Worm (Caenorhabditis elegans) whole organism, L1 larva: ENCODE measurements around the gene ckk-1.

Source experiments
- C04F5.9 ChIP-seq: sonication (generic microtip); optimal IDR thresholded peaks from 2 replicates; lab custom pipeline; 2016; ENCODE audit warnings: missing genetic modification characterization, missing compliant biosample characterization
- C34B4.2 ChIP-seq: sonication (generic microtip); optimal IDR thresholded peaks from 2 replicates; lab custom pipeline; 2017; ENCODE audit warnings: mild to moderate bottlenecking, missing genetic modification characterization, missing compliant biosample characterization
- blmp-1 ChIP-seq: fragments of 150-350 bp; optimal IDR thresholded peaks from 2 replicates; lab custom pipeline; 2014; ENCODE audit warnings: missing biosample characterization, missing genetic modification characterization
- ceh-63 ChIP-seq: fragments of 200-800 bp; sonication (Bioruptor generic); optimal IDR thresholded peaks from 2 replicates; lab custom pipeline; 2018; ENCODE audit warnings: mild to moderate bottlenecking, missing genetic modification characterization, missing compliant biosample characterization
- ceh-82 ChIP-seq, 3 experiments: fragments of 150-350 bp in 1 of 3; sonication (generic microtip) in 2 of 3; optimal IDR thresholded peaks; 2 replicates each; lab custom pipeline; 2014 to 2017; ENCODE audit warnings: missing biosample characterization in 3 of 3, missing genetic modification characterization in 3 of 3
- ceh-88 ChIP-seq: fragments of 200-800 bp; sonication (Bioruptor generic); IDR thresholded peaks from 2 replicates; pipeline ENCODE4 v1.3.6; 2022; ENCODE audit warnings: missing genetic modification characterization, missing compliant biosample characterization
- dpl-1 ChIP-seq, 3 experiments: fragments of 150-350 bp in 2 of 3; sonication (generic microtip) in 1 of 3; optimal IDR thresholded peaks; 2 replicates each; lab custom pipeline; 2014 to 2017; ENCODE audit warnings: missing biosample characterization in 3 of 3, missing genetic modification characterization in 3 of 3, missing genetic modification reagents in 3 of 3
- dsc-1 ChIP-seq: sonication (generic microtip); optimal IDR thresholded peaks from 2 replicates; lab custom pipeline; 2016; ENCODE audit warnings: mild to moderate bottlenecking, missing genetic modification characterization, missing compliant biosample characterization
- efl-1 ChIP-seq, 4 experiments: fragments of 150-350 bp; optimal IDR thresholded peaks in 3 of 4; peaks in 1 of 4; 1 replicate in 1 of 4; 2 replicates in 3 of 4; lab custom pipeline; 2014; ENCODE audit warnings: missing biosample characterization in 2 of 4, missing genetic modification characterization in 2 of 4, missing genetic modification reagents in 2 of 4
- elt-3 ChIP-seq, 6 experiments: fragments of 150-350 bp in 1 of 6; sonication (generic microtip); optimal IDR thresholded peaks; 2 replicates each; lab custom pipeline; 2017 to 2018; ENCODE audit warnings: missing biosample characterization in 6 of 6, missing genetic modification characterization in 6 of 6, inconsistent platforms in 1 of 6
- fkh-10 ChIP-seq: sonication (generic microtip); optimal IDR thresholded peaks from 2 replicates; lab custom pipeline; 2017; ENCODE audit warnings: missing biosample characterization, missing genetic modification reagents, missing genetic modification characterization
- fkh-4 ChIP-seq: sonication (generic microtip); optimal IDR thresholded peaks from 2 replicates; lab custom pipeline; 2016; ENCODE audit warnings: missing compliant biosample characterization, missing genetic modification characterization, borderline replicate concordance
- fkh-8 ChIP-seq: sonication (generic microtip); optimal IDR thresholded peaks from 2 replicates; lab custom pipeline; 2016; ENCODE audit warnings: mild to moderate bottlenecking, missing genetic modification characterization, missing compliant biosample characterization
- grh-1 ChIP-seq: fragments of 200-800 bp; sonication (Bioruptor generic); IDR thresholded peaks from 2 replicates; pipeline ENCODE4 v1.3.6; 2022; ENCODE audit warnings: missing genetic modification reagents, missing genetic modification characterization, missing compliant biosample characterization
- hlh-17 ChIP-seq: fragments of 200-800 bp; sonication (Bioruptor generic); optimal IDR thresholded peaks from 2 replicates; lab custom pipeline; 2018; ENCODE audit warnings: missing genetic modification characterization, mild to moderate bottlenecking, missing compliant biosample characterization, moderate library complexity, borderline replicate concordance
- hpl-2 ChIP-seq: fragments of 150-350 bp; optimal IDR thresholded peaks from 2 replicates; lab custom pipeline; 2014; ENCODE audit warnings: missing biosample characterization, missing genetic modification reagents, missing genetic modification characterization
- lin-14 ChIP-seq: fragments of 200-800 bp; sonication (Bioruptor generic); optimal IDR thresholded peaks from 2 replicates; lab custom pipeline; 2018; ENCODE audit warnings: mild to moderate bottlenecking, missing genetic modification characterization, moderate library complexity, missing compliant biosample characterization
- lin-35 ChIP-seq, 2 experiments: fragments of 150-350 bp; optimal IDR thresholded peaks; 2 replicates each; lab custom pipeline; 2014; ENCODE audit warnings: missing biosample characterization in 2 of 2, missing genetic modification characterization in 2 of 2, missing genetic modification reagents in 2 of 2
- lsy-2 ChIP-seq, 2 experiments: fragments of 150-350 bp; optimal IDR thresholded peaks; 2 replicates each; lab custom pipeline; 2014; ENCODE audit warnings: missing biosample characterization in 2 of 2, missing genetic modification characterization in 2 of 2
- mab-9 ChIP-seq: fragments of 200-800 bp; sonication (Bioruptor generic); IDR thresholded peaks from 2 replicates; pipeline ENCODE4 v1.3.6; 2022; ENCODE audit warnings: missing genetic modification reagents, missing genetic modification characterization, missing compliant biosample characterization
- mep-1 ChIP-seq: fragments of 150-350 bp; optimal IDR thresholded peaks from 2 replicates; lab custom pipeline; 2014; ENCODE audit warnings: missing biosample characterization, missing genetic modification characterization
- nhr-12 ChIP-seq: sonication (generic microtip); optimal IDR thresholded peaks from 2 replicates; lab custom pipeline; 2017; ENCODE audit warnings: missing biosample characterization, missing genetic modification characterization
- nhr-20 ChIP-seq: sonication (generic microtip); optimal IDR thresholded peaks from 2 replicates; lab custom pipeline; 2016; ENCODE audit warnings: mild to moderate bottlenecking, missing genetic modification characterization, missing compliant biosample characterization
- nhr-237 ChIP-seq: fragments of 150-350 bp; optimal IDR thresholded peaks from 2 replicates; lab custom pipeline; 2014; ENCODE audit warnings: missing biosample characterization, missing genetic modification characterization
- nhr-28 ChIP-seq: fragments of 150-350 bp; optimal IDR thresholded peaks from 2 replicates; lab custom pipeline; 2014; ENCODE audit warnings: missing biosample characterization, missing genetic modification characterization
- nhr-47 ChIP-seq: sonication (generic microtip); optimal IDR thresholded peaks from 2 replicates; lab custom pipeline; 2016; ENCODE audit warnings: mild to moderate bottlenecking, missing genetic modification characterization, moderate library complexity, missing compliant biosample characterization
- nhr-71 ChIP-seq: sonication (generic microtip); optimal IDR thresholded peaks from 2 replicates; lab custom pipeline; 2016; ENCODE audit warnings: mild to moderate bottlenecking, missing genetic modification characterization, moderate library complexity, missing compliant biosample characterization
- nhr-76 ChIP-seq: sonication (generic microtip); optimal IDR thresholded peaks from 2 replicates; lab custom pipeline; 2017; ENCODE audit warnings: missing biosample characterization, missing genetic modification characterization
- nhr-84 ChIP-seq: sonication (generic microtip); optimal IDR thresholded peaks from 2 replicates; lab custom pipeline; 2017; ENCODE audit warnings: missing biosample characterization, missing genetic modification characterization
- nhr-85 ChIP-seq: sonication (generic microtip); peaks from one replicate; lab custom pipeline; 2016; ENCODE audit warnings: missing genetic modification characterization, inconsistent platforms, missing compliant biosample characterization
- rnt-1 ChIP-seq: sonication (generic microtip); optimal IDR thresholded peaks from 2 replicates; lab custom pipeline; 2016; ENCODE audit warnings: mild to moderate bottlenecking, missing genetic modification characterization, moderate library complexity, missing compliant biosample characterization
- snu-23 ChIP-seq: sonication (generic microtip); optimal IDR thresholded peaks from 2 replicates; lab custom pipeline; 2016; ENCODE audit warnings: missing genetic modification characterization, missing compliant biosample characterization
- sox-4 ChIP-seq: sonication (generic microtip); optimal IDR thresholded peaks from 2 replicates; lab custom pipeline; 2016; ENCODE audit warnings: missing genetic modification characterization, missing compliant biosample characterization
- sptf-1 ChIP-seq: fragments of 150-350 bp; optimal IDR thresholded peaks from 2 replicates; lab custom pipeline; 2014; ENCODE audit warnings: missing biosample characterization, missing genetic modification characterization
- swsn-7 ChIP-seq: sonication (generic microtip); optimal IDR thresholded peaks from 2 replicates; lab custom pipeline; 2016; ENCODE audit warnings: missing genetic modification characterization, missing compliant biosample characterization
- unc-86 ChIP-seq: sonication (generic microtip); optimal IDR thresholded peaks from 2 replicates; lab custom pipeline; 2016; ENCODE audit warnings: missing genetic modification characterization, missing compliant biosample characterization
- xbp-1 ChIP-seq: sonication (generic microtip); optimal IDR thresholded peaks from 2 replicates; lab custom pipeline; 2016; ENCODE audit warnings: missing genetic modification characterization, missing compliant biosample characterization
- zag-1 ChIP-seq: fragments of 150-350 bp; optimal IDR thresholded peaks from 2 replicates; lab custom pipeline; 2014; ENCODE audit warnings: missing biosample characterization, missing genetic modification characterization
- ztf-11 ChIP-seq, 2 experiments: sonication (generic microtip); optimal IDR thresholded peaks; 2 replicates each; lab custom pipeline; 2016 to 2017; ENCODE audit warnings: missing genetic modification characterization in 2 of 2, missing biosample characterization in 1 of 2, missing compliant biosample characterization in 1 of 2

Gene ckk-1

DNA sequence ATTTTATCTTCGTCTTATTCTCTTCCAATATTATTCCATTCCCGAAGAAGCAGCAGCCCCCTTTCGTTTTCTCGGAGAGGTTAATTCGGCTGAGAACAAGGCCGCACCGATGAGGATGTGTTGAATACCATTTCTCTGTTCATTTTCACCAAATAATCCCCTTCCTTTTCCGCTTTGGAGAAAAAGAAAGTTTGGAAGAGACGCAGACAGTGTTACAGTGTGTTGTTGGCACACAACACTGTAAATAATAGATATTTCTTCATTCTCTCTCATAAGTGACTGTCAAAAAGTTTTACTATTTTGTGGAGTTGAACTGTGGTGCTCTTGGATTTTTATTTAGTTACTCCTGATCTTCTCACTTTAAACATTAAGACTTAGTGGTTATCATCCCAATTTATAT, 30.0 kb downstream of the ckk-1 start (continued):
- no peak for TF ChIP-seq nhr-28 (tag; lab: Kevin White, UChicago)
- no peak for TF ChIP-seq C34B4.2 (tag; lab: Kevin White, UChicago)
- TF ChIP-seq grh-1 (GFP tag; lab: Robert Waterston, UW) = no peak
- peak in 1 of 2 experiments; percentile 22 for TF ChIP-seq lin-35 (GFP tag; optimal IDR thresholded peaks at IDR 0.05; lab: Kevin White, UChicago)
- TF ChIP-seq, all 84 proteins: peak for 4

DNA sequence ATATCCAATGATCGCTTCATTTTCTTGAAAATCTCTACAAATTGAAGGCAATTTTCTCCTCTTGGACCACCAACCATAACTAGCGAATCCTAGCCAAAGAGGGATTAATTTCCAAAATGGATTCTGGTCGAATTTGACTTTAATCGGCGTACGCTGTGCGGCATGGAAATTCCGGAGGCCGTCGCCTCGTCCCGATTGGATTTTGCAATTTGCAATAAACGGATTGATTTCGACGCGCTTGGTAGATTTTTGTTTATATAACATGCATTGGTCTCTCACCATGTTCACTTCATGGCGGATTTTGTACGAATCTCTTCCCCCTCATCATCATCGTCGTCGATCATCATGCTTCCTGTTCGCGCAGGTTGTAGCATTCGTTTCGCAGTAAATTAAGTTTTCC, 30.4 kb downstream of the ckk-1 start:
- TF ChIP-seq ceh-88 (GFP tag; lab: Robert Waterston, UW) (no peak), blmp-1 (peak; percentile 48), nhr-85 (tag; lab: Kevin White, UChicago) (no peak), lin-14 (GFP tag; lab: Kevin White, UChicago) (peak; percentile 23)

DNA sequence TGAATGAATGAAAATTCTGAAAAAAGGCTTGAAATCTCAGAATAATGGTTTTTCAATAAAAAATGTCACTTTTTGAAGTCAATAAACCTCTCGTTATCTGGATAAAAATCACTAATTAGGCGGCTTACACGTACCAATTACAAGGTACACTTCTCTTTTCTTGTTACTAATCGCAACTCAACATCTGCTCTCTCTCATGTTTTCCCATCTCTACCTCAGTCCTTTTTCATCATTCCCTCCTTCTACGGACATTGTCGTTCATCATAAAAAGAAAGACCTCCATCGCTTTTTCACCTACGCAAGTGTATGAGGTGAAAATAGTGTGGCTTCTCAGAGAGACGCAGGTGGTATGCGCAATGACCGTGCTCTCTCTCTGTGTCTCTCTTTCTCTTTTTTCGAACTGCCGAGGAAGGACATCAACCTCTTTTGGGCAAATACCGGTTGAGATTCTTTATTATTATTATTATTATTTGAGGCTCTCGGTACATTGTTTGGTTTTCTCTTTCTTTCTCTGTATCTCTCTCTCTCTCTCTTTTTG, 32.7 kb downstream of the ckk-1 start:
- TF ChIP-seq dsc-1 = peak; percentile 78
- TF ChIP-seq elt-3 (tag; optimal IDR thresholded peaks at IDR 0.05; lab: Kevin White, UChicago) = no peak
- no peak for TF ChIP-seq C04F5.9
- TF ChIP-seq sox-4 = no peak
- no peak for TF ChIP-seq hpl-2 (GFP tag; lab: Kevin White, UChicago)
- no peak for TF ChIP-seq nhr-84 (tag; lab: Kevin White, UChicago)
- TF ChIP-seq hlh-17 (GFP tag; lab: Kevin White, UChicago) = no peak
- peak in 1 of 2 experiments; percentile 26 for TF ChIP-seq lsy-2 (tag; optimal IDR thresholded peaks at IDR 0.05; lab: Kevin White, UChicago)
- TF ChIP-seq efl-1 (optimal IDR thresholded peaks at IDR 0.05; lab: Kevin White, UChicago) = peak; percentile 38 to 44
- peak in 1 of 2 experiments; percentile 71 for TF ChIP-seq efl-1 (GFP tag; optimal IDR thresholded peaks at IDR 0.05 in 1 of 2; lab: Kevin White, UChicago)
- peak; percentile 29 for TF ChIP-seq nhr-20
- TF ChIP-seq nhr-12 (tag; lab: Kevin White, UChicago) = no peak
- no peak for TF ChIP-seq rnt-1 (tag; lab: Kevin White, UChicago)
- peak; percentile 49 for TF ChIP-seq mep-1 (tag; lab: Kevin White, UChicago)
- no peak for TF ChIP-seq nhr-28 (tag; lab: Kevin White, UChicago)
- no peak for TF ChIP-seq unc-86
- TF ChIP-seq ztf-11 (tag; optimal IDR thresholded peaks at IDR 0.05; lab: Kevin White, UChicago) = no peak
- peak; percentile 41 for TF ChIP-seq nhr-71 (tag; lab: Kevin White, UChicago)
- no peak for TF ChIP-seq ceh-63 (GFP tag; lab: Kevin White, UChicago)
- TF ChIP-seq fkh-10 = no peak
- TF ChIP-seq swsn-7 (tag; lab: Kevin White, UChicago) = peak; percentile 32
- TF ChIP-seq zag-1 = no peak
- no peak for TF ChIP-seq sptf-1 (tag; lab: Kevin White, UChicago)
- peak; percentile 15 for TF ChIP-seq xbp-1 (tag; lab: Kevin White, UChicago)
- peak; percentile 20 for TF ChIP-seq snu-23 (GFP tag; lab: Kevin White, UChicago)
- TF ChIP-seq nhr-76 (tag; lab: Kevin White, UChicago) = no peak
- no peak for TF ChIP-seq nhr-237 (tag; lab: Kevin White, UChicago)
- TF ChIP-seq blmp-1 = peak; percentile 57
- no peak for TF ChIP-seq fkh-4 (tag; lab: Kevin White, UChicago)
- TF ChIP-seq nhr-47 (tag; lab: Kevin White, UChicago) = no peak
- peak; percentile 86 for TF ChIP-seq nhr-85 (tag; lab: Kevin White, UChicago)
- no peak for TF ChIP-seq grh-1 (GFP tag; lab: Robert Waterston, UW)
- peak in 2 of 3 experiments; percentile 15 to 16 for TF ChIP-seq dpl-1 (GFP tag; optimal IDR thresholded peaks at IDR 0.05; lab: Kevin White, UChicago)
- TF ChIP-seq fkh-8 = peak; percentile 2
- no peak for TF ChIP-seq ceh-88 (GFP tag; lab: Robert Waterston, UW)
- TF ChIP-seq lin-35 (GFP tag; optimal IDR thresholded peaks at IDR 0.05; lab: Kevin White, UChicago) = peak; percentile 16 to 28
- peak; percentile 86 for TF ChIP-seq lin-14 (GFP tag; lab: Kevin White, UChicago)
- no peak for TF ChIP-seq mab-9 (GFP tag; lab: Robert Waterston, UW)
- peak in 2 of 3 experiments; percentile 12 to 15 for TF ChIP-seq ceh-82 (tag; optimal IDR thresholded peaks at IDR 0.05; lab: Kevin White, UChicago)
